Fruit fly (Drosophila melanogaster) whole organism, pupa: ENCODE measurements around the gene CG12974.

ENCODE experiments used
- CG15710 ChIP-seq: fragments of 200-800 bp; sonication (Bioruptor generic); optimal IDR thresholded peaks from 2 replicates; lab custom pipeline; 2018; ENCODE audit warnings: missing biosample characterization, mild to moderate bottlenecking, missing genetic modification characterization, moderate library complexity
- CG32121 ChIP-seq: fragments of 200-800 bp; sonication (Bioruptor generic); IDR thresholded peaks from 2 replicates; pipeline ENCODE4 v1.3.6; 2022; ENCODE audit warnings: missing biosample characterization, missing genetic modification characterization
- CG34367 ChIP-seq: fragments of 200-800 bp; sonication (Bioruptor generic); optimal IDR thresholded peaks from 2 replicates; lab custom pipeline; 2018; ENCODE audit warnings: missing biosample characterization, mild to moderate bottlenecking, missing genetic modification characterization
- D1 ChIP-seq: fragments of 200-800 bp; sonication (Bioruptor generic); optimal IDR thresholded peaks from 2 replicates; lab custom pipeline; 2018; ENCODE audit warnings: missing biosample characterization, mild to moderate bottlenecking, missing genetic modification characterization, moderate library complexity
- EcR ChIP-seq: fragments of 200-800 bp; sonication (Bioruptor generic); optimal IDR thresholded peaks from 3 replicates; lab custom pipeline; 2019; ENCODE audit warnings: missing biosample characterization, missing genetic modification characterization, mild to moderate bottlenecking, moderate library complexity, missing genetic modification reagents
- Ets98B ChIP-seq: fragments of 200-800 bp; sonication (Bioruptor generic); IDR thresholded peaks from 2 replicates; pipeline ENCODE4 v1.3.6; 2022; ENCODE audit warnings: missing biosample characterization, missing genetic modification characterization
- Pif1A ChIP-seq: fragments of 200-800 bp; sonication (Bioruptor generic); optimal IDR thresholded peaks from 3 replicates; lab custom pipeline; 2016; ENCODE audit warnings: missing biosample characterization, missing genetic modification characterization
- Snoo ChIP-seq: fragments of 200-800 bp; sonication (Bioruptor generic); optimal IDR thresholded peaks from 3 replicates; lab custom pipeline; 2017; ENCODE audit warnings: missing biosample characterization, mild to moderate bottlenecking, missing genetic modification characterization, inconsistent platforms
- rn ChIP-seq: fragments of 200-800 bp; sonication (Bioruptor generic); IDR thresholded peaks from 2 replicates; pipeline ENCODE4 v1.3.6; 2022; ENCODE audit warnings: missing biosample characterization, missing genetic modification characterization

- TF ChIP-seq CG15710 = no peak
- TF ChIP-seq CG34367 = no peak
- TF ChIP-seq Pif1A (GFP tag; lab: Kevin White, UChicago) = no peak
- TF ChIP-seq CG32121 (GFP tag; lab: Robert Waterston, UW) = no peak
- no peak for TF ChIP-seq Snoo
- no peak for TF ChIP-seq D1 (tag; lab: Kevin White, UChicago)
- no peak for TF ChIP-seq Ets98B (GFP tag; lab: Robert Waterston, UW)
- TF ChIP-seq EcR (GFP tag; lab: Kevin White, UChicago) = no peak
- no peak for TF ChIP-seq rn (GFP tag; lab: Robert Waterston, UW)
These were observed 11.9 kb upstream of the CG12974 start, which contains the start of gene Edg78E for dm6 chr3L:21297703-21298102.
